ENCODE assay signal across 2 worm cellular contexts in the genomic region with DNA sequence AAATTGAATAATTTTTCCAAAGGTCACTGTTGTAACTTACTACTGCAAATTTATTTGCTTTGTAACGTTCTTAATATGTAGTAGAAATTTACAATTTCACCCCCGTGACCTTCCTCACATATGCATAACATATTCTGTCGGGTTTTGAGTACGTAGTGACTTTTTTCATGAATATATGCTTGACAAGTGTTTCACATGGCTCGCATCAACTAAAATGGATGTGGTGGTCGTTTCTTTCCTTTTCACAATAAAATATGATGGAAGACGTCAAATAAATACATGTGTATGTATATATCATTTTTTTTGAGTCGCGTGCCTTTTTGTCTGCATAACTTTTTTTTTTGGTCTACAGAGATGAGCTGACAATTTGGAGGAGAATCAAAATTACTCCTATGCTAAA.
TF ChIP-seq lines count a peak whose summit lies in the region.

No protein-coding gene starts in this region.

TF ChIP-seq in whole organism, L1 larva, 84 proteins besides CTCF, POLR2A, EP300 and RAD21:
- TF ChIP-seq ces-1 (GFP tag; optimal IDR thresholded peaks at IDR 0.05; lab: Kevin White, UChicago) = no peak
- no peak for TF ChIP-seq efl-1 (optimal IDR thresholded peaks at IDR 0.05; lab: Kevin White, UChicago)
- TF ChIP-seq efl-1 (GFP tag; optimal IDR thresholded peaks at IDR 0.05 in 1 of 2; lab: Kevin White, UChicago) = peak in 1 of 2 experiments; percentile 82
- TF ChIP-seq lsy-2 (tag; optimal IDR thresholded peaks at IDR 0.05; lab: Kevin White, UChicago) = no peak
- peak; percentile 64 for TF ChIP-seq unc-86 (tag; optimal IDR thresholded peaks at IDR 0.05; lab: Kevin White, UChicago)
- no peak for TF ChIP-seq nhr-90 (tag; optimal IDR thresholded peaks at IDR 0.05; lab: Kevin White, UChicago; ENCODE audit: poor library complexity)
- TF ChIP-seq dpl-1 (GFP tag; optimal IDR thresholded peaks at IDR 0.05; lab: Kevin White, UChicago) = no peak
- TF ChIP-seq nhr-71 (tag; optimal IDR thresholded peaks at IDR 0.05; lab: Kevin White, UChicago) = no peak
- no peak for TF ChIP-seq lin-35 (GFP tag; optimal IDR thresholded peaks at IDR 0.05; lab: Kevin White, UChicago)
- TF ChIP-seq nhr-85 (tag; lab: Kevin White, UChicago) = no peak
- TF ChIP-seq lin-14 (GFP tag; optimal IDR thresholded peaks at IDR 0.05; lab: Kevin White, UChicago) = peak; percentile 35

TF ChIP-seq in whole organism, L2 larva, 48 proteins besides CTCF, POLR2A, EP300 and RAD21:
- no peak for TF ChIP-seq aly-2 (tag; optimal IDR thresholded peaks at IDR 0.05; lab: Kevin White, UChicago)
- TF ChIP-seq sma-3 (GFP tag; optimal IDR thresholded peaks at IDR 0.05; lab: Kevin White, UChicago) = no peak
- TF ChIP-seq snpc-4 (tag; optimal IDR thresholded peaks at IDR 0.05; lab: Kevin White, UChicago) = no peak
- no peak for TF ChIP-seq ZK546.5 (tag; optimal IDR thresholded peaks at IDR 0.05; lab: Kevin White, UChicago)
- no peak for TF ChIP-seq elt-1 (tag; optimal IDR thresholded peaks at IDR 0.05; lab: Kevin White, UChicago)
- no peak for TF ChIP-seq nhr-12 (tag; optimal IDR thresholded peaks at IDR 0.05; lab: Kevin White, UChicago)
- peak; percentile 36 for TF ChIP-seq unc-55 (GFP tag; optimal IDR thresholded peaks at IDR 0.05; lab: Kevin White, UChicago)
- TF ChIP-seq zag-1 (tag; optimal IDR thresholded peaks at IDR 0.05; lab: Kevin White, UChicago) = no peak
- TF ChIP-seq Y55F3AM.14 (GFP tag; optimal IDR thresholded peaks at IDR 0.05; lab: Kevin White, UChicago) = no peak
- no peak for TF ChIP-seq unc-62 (GFP tag; optimal IDR thresholded peaks at IDR 0.05; lab: Kevin White, UChicago)
- TF ChIP-seq egl-27 (tag; optimal IDR thresholded peaks at IDR 0.05; lab: Kevin White, UChicago) = no peak
- peak; percentile 43 for TF ChIP-seq mab-5 (tag; optimal IDR thresholded peaks at IDR 0.05; lab: Kevin White, UChicago)
- TF ChIP-seq nhr-6 (tag; optimal IDR thresholded peaks at IDR 0.05; lab: Kevin White, UChicago) = no peak
- no peak for TF ChIP-seq unc-39 (tag; optimal IDR thresholded peaks at IDR 0.05; lab: Kevin White, UChicago)
